Fruit fly (Drosophila melanogaster): ENCODE data around the gene Kap-alpha3.
A peak's percentile ranks its signal among the peaks of the same experiment; 100 is the strongest.

The Kap-alpha3 gene

dm6 chr3R:9598099-9598498, 20.6 kb upstream of the Kap-alpha3 start (continued):
- peak; percentile 78 for TF ChIP-seq CG2712 (tag; optimal IDR thresholded peaks at IDR 0.05)
- TF ChIP-seq lola (GFP tag; optimal IDR thresholded peaks at IDR 0.05): peak in 1 of 3 experiments; percentile 73
- no peak for TF ChIP-seq CG6791 (GFP tag; IDR thresholded peaks at IDR 0.05; ENCODE audit: partially characterized antibody)
- TF ChIP-seq CG1603 (tag; optimal IDR thresholded peaks at IDR 0.05): peak; percentile 82
- TF ChIP-seq slp2 (GFP tag; optimal IDR thresholded peaks at IDR 0.05): peak; percentile 36
- TF ChIP-seq Max (GFP tag; optimal IDR thresholded peaks at IDR 0.05): no peak
- TF ChIP-seq CG2202 (tag; optimal IDR thresholded peaks at IDR 0.05): peak; percentile 37

DNA sequence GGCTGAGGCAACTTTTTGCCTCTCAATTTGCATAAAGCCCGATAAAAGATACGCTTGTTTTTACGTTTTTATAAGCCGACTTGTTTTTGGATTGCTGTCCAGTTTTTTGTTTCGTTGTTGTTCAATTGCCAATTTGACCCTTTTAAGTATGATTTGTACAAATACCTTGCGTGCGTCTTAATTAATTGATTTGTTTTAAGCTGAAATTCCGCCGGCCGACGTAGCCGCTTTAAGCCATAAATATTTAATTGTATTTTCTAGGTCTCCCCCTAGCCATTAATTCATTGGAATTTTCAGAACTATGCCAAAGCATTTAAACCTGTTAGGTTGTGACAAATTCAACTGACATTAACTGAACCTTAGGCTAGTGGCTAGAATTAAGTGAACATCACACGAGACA, 19.1 kb upstream of the Kap-alpha3 start:
- TF ChIP-seq CG18764 (GFP tag; optimal IDR thresholded peaks at IDR 0.05): no peak
- TF ChIP-seq CG3995 (GFP tag; optimal IDR thresholded peaks at IDR 0.05): no peak
- peak; percentile 43; the same call in 1 of the 4 replicates for TF ChIP-seq chinmo (GFP tag; IDR thresholded peaks at IDR 0.05; ENCODE audit: partially characterized antibody)
- peak; percentile 94 for TF ChIP-seq sd (tag; optimal IDR thresholded peaks at IDR 0.05)
- no peak for TF ChIP-seq CG1529 (GFP tag; optimal IDR thresholded peaks at IDR 0.05)
- peak; percentile 43 for TF ChIP-seq abd-A (tag; optimal IDR thresholded peaks at IDR 0.05)
- TF ChIP-seq CG32772 (GFP tag; IDR thresholded peaks at IDR 0.05): no peak
- TF ChIP-seq CG10959 (GFP tag; IDR thresholded peaks at IDR 0.05): no peak

DNA sequence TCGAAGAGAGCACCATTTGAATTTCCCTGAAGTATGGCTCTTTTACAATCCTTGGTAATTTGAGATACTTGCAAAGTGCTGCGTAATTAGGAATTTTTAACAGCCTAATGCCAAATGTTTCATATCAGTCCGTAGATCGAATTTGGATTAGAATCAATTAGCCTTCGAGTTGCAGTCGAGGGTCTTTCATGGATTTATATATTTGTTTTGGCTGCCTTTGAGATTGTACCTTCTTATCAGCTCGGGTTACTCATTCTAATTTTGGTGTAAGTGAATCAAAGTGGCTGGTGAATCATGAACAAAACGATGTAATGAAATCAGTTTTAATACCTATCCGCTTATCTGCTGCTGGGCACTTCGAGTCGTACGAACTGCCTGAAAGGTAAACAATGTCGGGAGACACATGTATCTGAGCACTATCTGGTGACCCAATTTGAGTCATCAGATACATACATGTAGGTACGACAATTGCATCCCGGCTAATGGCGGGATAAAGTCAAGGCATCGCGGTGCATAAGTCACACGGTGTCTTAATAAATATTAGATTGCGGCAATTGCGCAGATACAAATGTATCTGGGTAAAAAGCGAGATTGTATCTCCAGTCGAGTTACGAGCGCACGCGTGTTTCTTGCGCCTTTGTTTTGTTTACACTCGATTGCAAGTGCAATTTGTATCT, 18.3 kb upstream of the Kap-alpha3 start:
- TF ChIP-seq sug (tag; optimal IDR thresholded peaks at IDR 0.05) (peak; percentile 16), CG15479 (GFP tag; optimal IDR thresholded peaks at IDR 0.05) (peak; percentile 89), Fer1 (GFP tag; optimal IDR thresholded peaks at IDR 0.05) (no peak), tll (GFP tag; optimal IDR thresholded peaks at IDR 0.05) (peak in 1 of 2 experiments; percentile 65), btn (GFP tag; optimal IDR thresholded peaks at IDR 0.05) (no peak), eve (GFP tag; optimal IDR thresholded peaks at IDR 0.05) (peak in 1 of 2 experiments; percentile 69), sens (GFP tag) (peak; percentile 59), cwo (GFP tag; optimal IDR thresholded peaks at IDR 0.05) (peak; percentile 2), chn (GFP tag; optimal IDR thresholded peaks at IDR 0.05) (no peak), Vsx1 (GFP tag; optimal IDR thresholded peaks at IDR 0.05) (peak; percentile 35), Pdp1 (GFP tag; optimal IDR thresholded peaks at IDR 0.05) (no peak), Med (GFP tag) (peak; percentile 38), grn (GFP tag; optimal IDR thresholded peaks at IDR 0.05) (peak; percentile 86), chinmo (GFP tag; IDR thresholded peaks at IDR 0.05; ENCODE audit: partially characterized antibody) (0 out of 4 replicates have a peak, but pooled peaks have one; percentile 36), Jarid2 (GFP tag; optimal IDR thresholded peaks at IDR 0.05) (no peak), exex (tag; optimal IDR thresholded peaks at IDR 0.05) (peak; percentile 65)

DNA sequence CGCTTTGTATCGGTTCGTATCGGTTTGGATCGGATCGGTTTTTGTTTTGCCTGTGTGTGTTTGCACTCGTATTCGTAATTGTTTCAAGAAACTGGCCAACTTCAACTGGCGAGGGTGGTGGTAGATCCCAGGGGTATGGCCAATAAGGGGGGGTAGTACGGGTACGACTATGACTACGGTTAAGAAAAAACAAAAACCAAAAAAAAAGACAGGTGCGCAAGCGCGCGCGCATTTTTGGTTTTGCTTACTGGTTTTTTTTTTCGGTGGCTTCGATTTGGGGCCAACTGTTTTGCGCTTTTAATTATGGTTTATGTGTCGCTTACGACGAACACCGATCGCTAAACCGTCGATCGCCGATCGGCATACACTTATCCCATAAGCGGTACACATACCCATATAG, 17.3 kb upstream of the Kap-alpha3 start:
- TF ChIP-seq gro (GFP tag; optimal IDR thresholded peaks at IDR 0.05): no peak
- 0 out of 2 replicates have a peak, but pooled peaks have one; percentile 8 for TF ChIP-seq vvl (GFP tag; IDR thresholded peaks at IDR 0.05)
- TF ChIP-seq Deaf1 (tag; optimal IDR thresholded peaks at IDR 0.05): peak; percentile 17
- TF ChIP-seq chinmo (GFP tag; IDR thresholded peaks at IDR 0.05; ENCODE audit: partially characterized antibody): 0 out of 4 replicates have a peak, but pooled peaks have one; percentile 61
- TF ChIP-seq CkIIα-i1 (GFP tag; IDR thresholded peaks at IDR 0.05): no peak
- TF ChIP-seq CG17912 (GFP tag; optimal IDR thresholded peaks at IDR 0.05): no peak
- TF ChIP-seq CG13894 (tag; optimal IDR thresholded peaks at IDR 0.05): peak; percentile 58
- no peak for TF ChIP-seq CG10147 (GFP tag; optimal IDR thresholded peaks at IDR 0.05)
- TF ChIP-seq Bdp1 (GFP tag; optimal IDR thresholded peaks at IDR 0.05): no peak
- no peak for TF ChIP-seq lab (GFP tag; optimal IDR thresholded peaks at IDR 0.05)
- no peak for TF ChIP-seq sens (GFP tag)
- no peak for TF ChIP-seq trh (GFP tag; optimal IDR thresholded peaks at IDR 0.05)
- no peak for TF ChIP-seq tap (tag; optimal IDR thresholded peaks at IDR 0.05)
- peak; percentile 50 for TF ChIP-seq sqz (GFP tag; optimal IDR thresholded peaks at IDR 0.05)
- TF ChIP-seq crol (GFP tag; IDR thresholded peaks at IDR 0.05): peak; percentile 56
- TF ChIP-seq Drgx (GFP tag; IDR thresholded peaks at IDR 0.05): peak; percentile 30; the same call in 1 of the 2 replicates
- no peak for TF ChIP-seq CG6689 (GFP tag; IDR thresholded peaks at IDR 0.05)

Data from whole organism, embryonic.